Fruit fly (Drosophila melanogaster) whole organism, embryonic: Measurements from ENCODE around the gene Fdh.
A peak's percentile ranks its signal among the peaks of the same experiment; 100 is the strongest.

Source experiments
- Ada2b ChIP-seq: fragments of 200-800 bp; sonication (Bioruptor generic); IDR thresholded peaks from 2 replicates; pipeline ENCODE4 v1.3.6; 2022; ENCODE audit warnings: missing biosample characterization, missing genetic modification characterization
- Antp ChIP-seq: fragments of 200-800 bp; sonication (Bioruptor generic); optimal IDR thresholded peaks from 3 replicates; lab custom pipeline; 2016; ENCODE audit warnings: missing biosample characterization, missing genetic modification characterization
- Atf6 ChIP-seq: fragments of 200-800 bp; sonication (Bioruptor generic); IDR thresholded peaks from 2 replicates; pipeline ENCODE4 v1.3.6; 2022; ENCODE audit warnings: missing biosample characterization, missing genetic modification characterization
- Blimp-1 ChIP-seq: fragments of 200-800 bp; sonication (Bioruptor generic); optimal IDR thresholded peaks from 3 replicates; lab custom pipeline; 2018; ENCODE audit warnings: missing biosample characterization, missing genetic modification characterization, mild to moderate bottlenecking, moderate library complexity, missing genetic modification reagents
- CG10209 ChIP-seq: fragments of 200-800 bp; sonication (Bioruptor generic); optimal IDR thresholded peaks from 3 replicates; lab custom pipeline; 2017; ENCODE audit warnings: missing biosample characterization, mild to moderate bottlenecking, missing genetic modification characterization, missing genetic modification reagents
- CG12104 ChIP-seq: fragments of 200-800 bp; sonication (Bioruptor generic); optimal IDR thresholded peaks from 3 replicates; lab custom pipeline; 2016; ENCODE audit warnings: missing biosample characterization, missing genetic modification characterization
- CG14667 ChIP-seq: fragments of 200-800 bp; sonication (Bioruptor generic); IDR thresholded peaks from 2 replicates; pipeline ENCODE4 v1.3.6; 2022; ENCODE audit warnings: missing biosample characterization, missing genetic modification characterization
- CG1647 ChIP-seq: fragments of 200-800 bp; sonication (Bioruptor generic); optimal IDR thresholded peaks from 3 replicates; lab custom pipeline; 2016; ENCODE audit warnings: missing biosample characterization, missing genetic modification characterization
- CG16863 ChIP-seq: fragments of 200-800 bp; sonication (Bioruptor generic); optimal IDR thresholded peaks from 3 replicates; lab custom pipeline; 2016; ENCODE audit warnings: missing biosample characterization, missing genetic modification characterization
- CG17361 ChIP-seq: fragments of 200-800 bp; sonication (Bioruptor generic); IDR thresholded peaks from 3 replicates; pipeline ENCODE4 v1.3.6; 2022; ENCODE audit warnings: missing biosample characterization, missing genetic modification characterization
- CG17829 ChIP-seq: fragments of 200-800 bp; optimal IDR thresholded peaks from 2 replicates; lab custom pipeline; 2019; ENCODE audit warnings: missing biosample characterization, mild to moderate bottlenecking, missing genetic modification characterization, moderate library complexity
- CG18011 ChIP-seq: fragments of 200-800 bp; sonication (Bioruptor generic); optimal IDR thresholded peaks from 2 replicates; lab custom pipeline; 2017; ENCODE audit warnings: missing biosample characterization, missing genetic modification characterization, mild to moderate bottlenecking, moderate library complexity, missing genotype
- CG18262 ChIP-seq: fragments of 200-800 bp; optimal IDR thresholded peaks from 3 replicates; lab custom pipeline; 2019; ENCODE audit warnings: missing biosample characterization, mild to moderate bottlenecking, missing genetic modification characterization, moderate library complexity
- CG2116 ChIP-seq: fragments of 200-800 bp; sonication (Bioruptor generic); optimal IDR thresholded peaks from 3 replicates; lab custom pipeline; 2018; ENCODE audit warnings: missing biosample characterization, mild to moderate bottlenecking, missing genetic modification characterization
- CG3726 ChIP-seq: fragments of 200-800 bp; sonication (Bioruptor generic); IDR thresholded peaks from 3 replicates; pipeline ENCODE4, ENCODE4 v1.3.6; 2022; ENCODE audit warnings: missing biosample characterization, missing genetic modification characterization
- CG3838 ChIP-seq: fragments of 200-800 bp; sonication (Bioruptor generic); optimal IDR thresholded peaks from 3 replicates; lab custom pipeline; 2016; ENCODE audit warnings: missing biosample characterization, missing genetic modification characterization
- CG3847 ChIP-seq: fragments of 200-800 bp; sonication (Bioruptor generic); IDR thresholded peaks from 2 replicates; pipeline ENCODE4 v1.3.6; 2022; ENCODE audit warnings: missing biosample characterization, missing genetic modification characterization
- CG4282 ChIP-seq: fragments of 200-800 bp; sonication (Bioruptor generic); optimal IDR thresholded peaks from 2 replicates; lab custom pipeline; 2016; ENCODE audit warnings: missing biosample characterization, missing genetic modification characterization
- CG4424 ChIP-seq: fragments of 200-800 bp; sonication (Bioruptor generic); optimal IDR thresholded peaks from 3 replicates; lab custom pipeline; 2016; ENCODE audit warnings: missing biosample characterization, missing genetic modification characterization
- CG4730 ChIP-seq: fragments of 200-800 bp; sonication (Bioruptor generic); IDR thresholded peaks from 2 replicates; pipeline ENCODE4 v1.3.6; 2022; ENCODE audit warnings: missing biosample characterization, missing genetic modification characterization
- CG5180 ChIP-seq: fragments of 200-800 bp; sonication (Bioruptor generic); optimal IDR thresholded peaks from 3 replicates; lab custom pipeline; 2017; ENCODE audit warnings: missing biosample characterization, missing genetic modification characterization, mild to moderate bottlenecking, moderate library complexity, missing genetic modification reagents
- CG8290 ChIP-seq, 3 experiments: fragments of 200-800 bp; sonication (Bioruptor generic); optimal IDR thresholded peaks; 2 replicates each; lab custom pipeline; 2016 to 2019; ENCODE audit warnings: missing biosample characterization in 3 of 3, missing genetic modification characterization in 3 of 3, mild to moderate bottlenecking in 2 of 3, moderate library complexity in 1 of 3
- CG8924 ChIP-seq: fragments of 200-800 bp; optimal IDR thresholded peaks from 3 replicates; lab custom pipeline; 2019; ENCODE audit warnings: missing biosample characterization, mild to moderate bottlenecking, missing genetic modification characterization, moderate library complexity
- CkIIα-i1 ChIP-seq: fragments of 200-800 bp; sonication (Bioruptor generic); IDR thresholded peaks from 2 replicates; pipeline ENCODE4 v1.3.6; 2022; ENCODE audit warnings: missing biosample characterization, missing genetic modification characterization
- Dip3 ChIP-seq: fragments of 200-800 bp; sonication (Bioruptor generic); optimal IDR thresholded peaks from 3 replicates; lab custom pipeline; 2016; ENCODE audit warnings: missing biosample characterization, missing genetic modification characterization
- Eip74EF ChIP-seq, 2 experiments: fragments of 200-800 bp in 1 of 2; fragments of >200 bp in 1 of 2; sonication (Bioruptor generic) in 1 of 2; optimal IDR thresholded peaks; 2 replicates each; lab custom pipeline; 2017 to 2019; ENCODE audit warnings: missing biosample characterization in 2 of 2, missing genetic modification characterization in 2 of 2, mild to moderate bottlenecking in 1 of 2, moderate library complexity in 1 of 2
- HmgD ChIP-seq: fragments of 200-800 bp; sonication (Bioruptor generic); optimal IDR thresholded peaks from 3 replicates; lab custom pipeline; 2016; ENCODE audit warnings: missing biosample characterization, missing genetic modification characterization
- Lpt ChIP-seq: fragments of >200 bp; optimal IDR thresholded peaks from 2 replicates; lab custom pipeline; 2018; ENCODE audit warnings: missing biosample characterization, missing genetic modification characterization
- MESR4 ChIP-seq: fragments of 200-800 bp; sonication (Bioruptor generic); optimal IDR thresholded peaks from 2 replicates; lab custom pipeline; 2018; ENCODE audit warnings: missing biosample characterization, mild to moderate bottlenecking, missing genetic modification characterization, moderate library complexity
- Neu2 ChIP-seq: fragments of 200-800 bp; sonication (Bioruptor generic); optimal IDR thresholded peaks from 3 replicates; lab custom pipeline; 2016; ENCODE audit warnings: missing biosample characterization, missing genetic modification characterization, borderline replicate concordance
- Nf-YC ChIP-seq: fragments of 200-800 bp; optimal IDR thresholded peaks from 3 replicates; lab custom pipeline; 2019; ENCODE audit warnings: missing biosample characterization, mild to moderate bottlenecking, missing genetic modification characterization, moderate library complexity
- Opbp ChIP-seq: fragments of 200-800 bp; sonication (Bioruptor generic); IDR thresholded peaks from 3 replicates; pipeline ENCODE4 v1.3.6; 2022; ENCODE audit warnings: missing biosample characterization, missing genetic modification characterization; ENCODE audit not compliant: partially characterized antibody
- Ptx1 ChIP-seq: fragments of 200-800 bp; sonication (Bioruptor generic); IDR thresholded peaks from 2 replicates; pipeline ENCODE4 v1.3.6; 2022; ENCODE audit warnings: missing biosample characterization, missing genetic modification characterization
- Tbp ChIP-seq: fragments of >200 bp; optimal IDR thresholded peaks from 2 replicates; lab custom pipeline; 2018; ENCODE audit warnings: missing biosample characterization, missing genetic modification characterization
- al ChIP-seq: fragments of 200-800 bp; sonication (Bioruptor generic); IDR thresholded peaks from 2 replicates; pipeline ENCODE4 v1.3.6; 2022; ENCODE audit warnings: missing biosample characterization, missing genetic modification characterization
- bsh ChIP-seq, 2 experiments: fragments of 200-800 bp; sonication (Bioruptor generic); optimal IDR thresholded peaks; 2 replicates each; lab custom pipeline; 2017 to 2018; ENCODE audit warnings: mild to moderate bottlenecking in 2 of 2, missing biosample characterization in 2 of 2, missing genetic modification characterization in 2 of 2, moderate library complexity in 1 of 2
- crc ChIP-seq: fragments of 200-800 bp; sonication (Bioruptor generic); optimal IDR thresholded peaks from 2 replicates; lab custom pipeline; 2016; ENCODE audit warnings: missing biosample characterization, missing genetic modification characterization
- dysf ChIP-seq: fragments of 200-800 bp; sonication (Bioruptor generic); IDR thresholded peaks from 3 replicates; pipeline ENCODE4 v1.3.6; 2022; ENCODE audit warnings: missing biosample characterization, missing genetic modification characterization
- esg ChIP-seq: fragments of 200-800 bp; sonication (Bioruptor generic); conservative IDR thresholded peaks from 2 replicates; pipeline ENCODE4 v1.3.6; 2022; ENCODE audit warnings: missing biosample characterization, missing genetic modification characterization
- fd102C ChIP-seq: fragments of 200-800 bp; sonication (Bioruptor generic); optimal IDR thresholded peaks from 2 replicates; lab custom pipeline; 2018; ENCODE audit warnings: missing biosample characterization, mild to moderate bottlenecking, missing genetic modification characterization, moderate library complexity
- fru ChIP-seq: fragments of >200 bp; optimal IDR thresholded peaks from 2 replicates; lab custom pipeline; 2017
- jigr1 ChIP-seq: fragments of 200-800 bp; sonication (Bioruptor generic); IDR thresholded peaks from 3 replicates; pipeline ENCODE4 v1.3.6; 2022; ENCODE audit warnings: missing biosample characterization, missing genetic modification characterization
- repo ChIP-seq: fragments of 200-800 bp; sonication (Bioruptor generic); optimal IDR thresholded peaks from 2 replicates; lab custom pipeline; 2016; ENCODE audit warnings: missing biosample characterization, missing genetic modification characterization
- sim ChIP-seq: fragments of 200-800 bp; sonication (Bioruptor generic); IDR thresholded peaks from 2 replicates; pipeline ENCODE4 v1.3.6; 2022; ENCODE audit warnings: missing biosample characterization, missing genetic modification characterization
- sisA ChIP-seq: fragments of 200-800 bp; sonication (Bioruptor generic); IDR thresholded peaks from 2 replicates; pipeline ENCODE4 v1.3.6; 2022; ENCODE audit warnings: missing biosample characterization, missing genetic modification characterization
- slbo ChIP-seq: fragments of 200-800 bp; sonication (Bioruptor generic); IDR thresholded peaks from 2 replicates; pipeline ENCODE4 v1.3.6; 2022; ENCODE audit warnings: missing biosample characterization, missing genetic modification characterization
- slp2 ChIP-seq: fragments of 200-800 bp; sonication (Bioruptor generic); optimal IDR thresholded peaks from 2 replicates; lab custom pipeline; 2016; ENCODE audit warnings: missing biosample characterization, missing genetic modification characterization
- sna ChIP-seq: fragments of 200-800 bp; sonication (Bioruptor generic); IDR thresholded peaks from 2 replicates; pipeline ENCODE4 v1.3.6; 2022; ENCODE audit warnings: missing biosample characterization, missing genetic modification characterization; ENCODE audit not compliant: partially characterized antibody
- toy ChIP-seq: fragments of 200-800 bp; sonication (Bioruptor generic); IDR thresholded peaks from 2 replicates; pipeline ENCODE4 v1.3.6; 2022; ENCODE audit warnings: missing biosample characterization, missing genetic modification characterization
- tx ChIP-seq: fragments of 200-800 bp; sonication (Bioruptor generic); optimal IDR thresholded peaks from 2 replicates; lab custom pipeline; 2016; ENCODE audit warnings: missing biosample characterization, missing genetic modification characterization

The Fdh gene

DNA sequence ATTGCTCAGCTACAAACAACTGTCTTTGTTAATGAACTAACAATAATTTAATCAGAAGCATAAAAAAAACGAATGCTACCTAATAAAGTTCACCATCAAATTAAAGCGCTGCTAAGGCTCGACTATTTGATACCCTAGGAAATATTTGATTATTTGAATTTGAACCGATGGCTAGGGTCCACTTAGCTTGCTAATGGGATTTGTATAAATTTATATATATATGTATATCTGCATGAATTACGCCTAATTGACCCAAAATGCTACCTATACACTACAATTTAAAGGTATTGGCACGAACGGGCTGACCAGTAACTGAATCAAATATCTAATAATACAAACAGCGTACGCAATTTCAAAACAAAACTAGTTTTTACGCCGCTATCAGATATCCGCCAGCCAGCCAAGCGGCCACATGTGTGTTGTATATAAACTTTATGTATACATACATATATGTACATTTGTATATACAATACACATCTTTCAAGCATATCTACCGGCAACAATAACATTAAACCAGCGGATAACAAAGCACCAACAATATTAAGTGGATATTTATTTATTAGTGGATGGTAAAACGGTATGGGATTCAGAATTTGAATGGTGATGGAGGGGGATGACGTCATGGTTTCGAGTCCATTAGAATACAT, 12.0 kb upstream of the Fdh start (continued):
- TF ChIP-seq CG4424 (GFP tag; lab: Kevin White, UChicago) = peak; percentile 69
- TF ChIP-seq sna (GFP tag; lab: Robert Waterston, UW) = no peak
- peak; percentile 66 for TF ChIP-seq CG17829 (tag; lab: Kevin White, UChicago)
- TF ChIP-seq CG3847 (GFP tag; lab: Robert Waterston, UW) = peak; percentile 70
- peak; percentile 69 for TF ChIP-seq CG17361 (GFP tag; lab: Robert Waterston, UW)
- peak; percentile 82 for TF ChIP-seq al (GFP tag; lab: Robert Waterston, UW)
- TF ChIP-seq sisA (GFP tag; lab: Robert Waterston, UW) = peak; percentile 80
- peak; percentile 23 for TF ChIP-seq CG1647 (GFP tag; lab: Kevin White, UChicago)
- TF ChIP-seq CG4730 (GFP tag; lab: Robert Waterston, UW) = peak; percentile 72
- peak in 1 of 2 experiments; percentile 29 for TF ChIP-seq bsh (GFP tag; optimal IDR thresholded peaks at IDR 0.05; lab: Kevin White, UChicago)
- TF ChIP-seq CG8290 (GFP tag; optimal IDR thresholded peaks at IDR 0.05; lab: Kevin White, UChicago) = no peak
- TF ChIP-seq CG8290 (tag; optimal IDR thresholded peaks at IDR 0.05; lab: Kevin White, UChicago) = peak in 1 of 2 experiments; percentile 71
- TF ChIP-seq CG14667 (GFP tag; lab: Robert Waterston, UW) = peak; percentile 65
- TF ChIP-seq Nf-YC (tag; lab: Kevin White, UChicago) = peak; percentile 49
- peak; percentile 63 for TF ChIP-seq jigr1 (GFP tag; lab: Robert Waterston, UW)
- TF ChIP-seq Opbp (GFP tag; lab: Robert Waterston, UW) = no peak
- TF ChIP-seq toy = peak; percentile 71; the same call in 1 of the 2 replicates
- TF ChIP-seq CG5180 (GFP tag; lab: Kevin White, UChicago) = peak; percentile 74
- no peak for TF ChIP-seq HmgD (GFP tag; lab: Kevin White, UChicago)
- peak; percentile 60 for TF ChIP-seq CG12104 (GFP tag; lab: Kevin White, UChicago)
- no peak for TF ChIP-seq crc (GFP tag; lab: Kevin White, UChicago)
- TF ChIP-seq CG2116 (GFP tag; lab: Kevin White, UChicago) = no peak
- no peak for TF ChIP-seq MESR4 (GFP tag; lab: Kevin White, UChicago)
- TF ChIP-seq CG10209 = peak; percentile 58
- TF ChIP-seq CG3838 (GFP tag; lab: Kevin White, UChicago) = no peak
- no peak for TF ChIP-seq CG16863 (GFP tag; lab: Kevin White, UChicago)
- no peak for TF ChIP-seq repo (GFP tag; lab: Kevin White, UChicago)
- TF ChIP-seq Dip3 (GFP tag; lab: Kevin White, UChicago) = no peak
- TF ChIP-seq Blimp-1 (GFP tag; lab: Kevin White, UChicago) = peak; percentile 54
- TF ChIP-seq esg (GFP tag; lab: Robert Waterston, UW) = peak; percentile 64
- TF ChIP-seq CG8924 = peak; percentile 64
- TF ChIP-seq fru (lab: Kevin White, UChicago) = no peak
- no peak for TF ChIP-seq Tbp (GFP tag; lab: Kevin White, UChicago)
- TF ChIP-seq CG18011 (GFP tag; lab: Kevin White, UChicago) = no peak
- peak; percentile 90 for TF ChIP-seq dysf (GFP tag; lab: Robert Waterston, UW)
- peak; percentile 89 for TF ChIP-seq Ptx1
- TF ChIP-seq Lpt (GFP tag; lab: Kevin White, UChicago) = no peak
- TF ChIP-seq CG18262 (tag; lab: Kevin White, UChicago) = peak; percentile 64
- TF ChIP-seq Neu2 = no peak
- peak; percentile 45; the same call in 1 of the 2 replicates for TF ChIP-seq CkIIα-i1 (GFP tag; lab: Robert Waterston, UW)
- peak; percentile 81 for TF ChIP-seq slbo
- TF ChIP-seq Eip74EF (GFP tag; optimal IDR thresholded peaks at IDR 0.05; lab: Kevin White, UChicago) = peak in 1 of 2 experiments; percentile 49
- no peak for TF ChIP-seq CG4282 (GFP tag; lab: Kevin White, UChicago)
- TF ChIP-seq fd102C (GFP tag; lab: Kevin White, UChicago) = no peak
- TF ChIP-seq tx (GFP tag; lab: Kevin White, UChicago) = no peak
- peak; percentile 75 for TF ChIP-seq Ada2b (GFP tag; lab: Robert Waterston, UW)
- TF ChIP-seq Atf6 (GFP tag; lab: Robert Waterston, UW) = peak; percentile 76
- no peak for TF ChIP-seq slp2 (GFP tag; lab: Kevin White, UChicago)
- TF ChIP-seq sim (GFP tag; lab: Robert Waterston, UW) = 0 out of 2 replicates have a peak, but pooled peaks have one; percentile 34
- TF ChIP-seq CG3726 (GFP tag; lab: Robert Waterston, UW) = peak; percentile 63; the same call in 1 of the 3 replicates
- no peak for TF ChIP-seq Antp
